Worm (Caenorhabditis elegans): ENCODE results near the gene sri-45.

ce11 chrII:625926-626325 is 35.7 kb downstream of the sri-45 start:
- no peak for TF ChIP-seq mab-5 (tag; optimal IDR thresholded peaks at IDR 0.05)
- no peak for TF ChIP-seq drap-1 (GFP tag; optimal IDR thresholded peaks at IDR 0.05)
- no peak for TF ChIP-seq cnd-1 (tag; optimal IDR thresholded peaks at IDR 0.05)
- no peak for TF ChIP-seq nhr-12 (tag; optimal IDR thresholded peaks at IDR 0.05)
- no peak for TF ChIP-seq nhr-237 (tag; optimal IDR thresholded peaks at IDR 0.05)
- peak; percentile 42 for TF ChIP-seq unc-62 (GFP tag; optimal IDR thresholded peaks at IDR 0.05)
- no peak for TF ChIP-seq pha-4 (tag; optimal IDR thresholded peaks at IDR 0.05)
- TF ChIP-seq ztf-11 (tag; optimal IDR thresholded peaks at IDR 0.05), result no peak
- no peak for TF ChIP-seq nhr-28 (tag; optimal IDR thresholded peaks at IDR 0.05)
- TF ChIP-seq unc-39 (tag; optimal IDR thresholded peaks at IDR 0.05), result no peak
- TF ChIP-seq snpc-4 (tag; optimal IDR thresholded peaks at IDR 0.05), result no peak
- peak; percentile 6 for TF ChIP-seq lin-13 (tag; optimal IDR thresholded peaks at IDR 0.05)
- no peak for TF ChIP-seq zip-8 (tag; optimal IDR thresholded peaks at IDR 0.05)
- TF ChIP-seq tbx-8 (GFP tag; optimal IDR thresholded peaks at IDR 0.05), result no peak
